Worm (Caenorhabditis elegans) whole organism, late embryonic: ENCODE data around the gene dnj-3.

ENCODE experiments used
- ceh-14 ChIP-seq: sonication (generic microtip); optimal IDR thresholded peaks from 2 replicates; lab custom pipeline; 2016; ENCODE audit warnings: missing genotype, missing genetic modification characterization, missing compliant biosample characterization
- ceh-45 ChIP-seq: fragments of 200-800 bp; sonication (Bioruptor generic); IDR thresholded peaks from 2 replicates; pipeline ENCODE4 v1.3.6; 2022; ENCODE audit warnings: missing genetic modification reagents, missing genetic modification characterization, missing compliant biosample characterization
- dmd-4 ChIP-seq: sonication (generic microtip); optimal IDR thresholded peaks from 2 replicates; lab custom pipeline; 2016; ENCODE audit warnings: borderline replicate concordance, missing genetic modification characterization, missing compliant biosample characterization
- ets-4 ChIP-seq: sonication (generic microtip); optimal IDR thresholded peaks from 2 replicates; lab custom pipeline; 2016; ENCODE audit warnings: missing genetic modification characterization, missing compliant biosample characterization
- odd-2 ChIP-seq: sonication (generic microtip); optimal IDR thresholded peaks from 2 replicates; lab custom pipeline; 2017; ENCODE audit warnings: antibody characterized with exemption, mild to moderate bottlenecking, missing genetic modification characterization, missing compliant biosample characterization
- pha-4 ChIP-seq: fragments of 150-350 bp; optimal IDR thresholded peaks from 2 replicates; lab custom pipeline; 2018; ENCODE audit warnings: missing biosample characterization, missing genetic modification reagents, missing genetic modification characterization
- pqm-1 ChIP-seq: sonication (generic microtip); optimal IDR thresholded peaks from 2 replicates; lab custom pipeline; 2016; ENCODE audit warnings: missing genetic modification characterization, missing compliant biosample characterization
- tbx-2 ChIP-seq: sonication (generic microtip); optimal IDR thresholded peaks from 2 replicates; lab custom pipeline; 2016; ENCODE audit warnings: missing genetic modification characterization, missing compliant biosample characterization
- ttx-3 ChIP-seq: sonication (generic microtip); optimal IDR thresholded peaks from 2 replicates; lab custom pipeline; 2016; ENCODE audit warnings: missing genetic modification reagents, missing genetic modification characterization, missing compliant biosample characterization

DNA sequence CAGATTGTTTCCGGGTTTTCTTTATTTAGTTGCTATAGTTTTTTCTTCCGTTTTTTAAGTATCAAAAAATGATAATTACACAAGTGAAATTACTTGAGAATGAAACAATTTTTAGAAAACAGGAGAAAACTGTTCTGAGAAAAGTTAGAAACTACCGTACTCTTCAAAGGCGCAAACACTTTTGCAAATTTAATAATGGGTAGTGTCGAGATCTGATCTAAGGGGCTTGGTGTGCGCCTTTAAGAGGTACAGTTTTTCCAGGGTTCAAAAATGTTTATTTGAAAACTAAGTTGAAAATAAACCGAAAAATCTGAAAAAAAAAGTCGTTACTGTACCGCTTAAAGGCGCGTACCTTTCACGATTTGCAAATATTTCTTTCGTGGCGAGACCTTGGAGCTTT, 7.9 kb upstream of the dnj-3 start:
- TF ChIP-seq ets-4 (tag; lab: Kevin White, UChicago) (no peak), ceh-45 (GFP tag; lab: Robert Waterston, UW) (no peak), dmd-4 (no peak), ttx-3 (tag; lab: Kevin White, UChicago) (no peak), odd-2 (no peak), tbx-2 (tag; lab: Kevin White, UChicago) (no peak), pha-4 (tag; lab: Kevin White, UChicago) (no peak), ceh-14 (no peak), pqm-1 (no peak)
